Worm (Caenorhabditis elegans): ENCODE results near the gene cyp-35C1.
A peak's percentile ranks its signal among the peaks of the same experiment; 100 is the strongest.

Gene cyp-35C1

DNA sequence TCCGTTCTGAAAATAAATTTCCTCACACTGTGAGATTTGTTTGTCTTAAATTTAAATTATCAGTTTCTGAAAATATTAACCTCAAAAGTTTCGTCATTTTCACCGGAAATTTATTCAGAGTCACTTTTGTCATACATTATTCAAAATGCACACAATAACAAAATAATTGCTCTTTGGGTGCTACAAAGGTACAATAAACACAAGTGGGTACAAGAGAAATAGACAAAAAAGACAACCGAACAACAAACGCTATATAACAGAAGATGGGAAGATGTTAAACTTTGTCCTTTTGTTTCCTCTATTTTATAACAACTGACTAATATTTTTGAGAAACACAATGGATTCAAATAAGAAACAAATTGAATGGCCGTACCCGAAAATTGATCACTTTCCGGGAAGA is 28.7 kb downstream of the cyp-35C1 start:
- TF ChIP-seq nhr-48 (tag; optimal IDR thresholded peaks at IDR 0.05) (no peak), nhr-11 (tag; optimal IDR thresholded peaks at IDR 0.05) (peak; percentile 100), nhr-28 (tag; optimal IDR thresholded peaks at IDR 0.05) (peak; percentile 89), pqm-1 (tag; optimal IDR thresholded peaks at IDR 0.05) (no peak)

DNA sequence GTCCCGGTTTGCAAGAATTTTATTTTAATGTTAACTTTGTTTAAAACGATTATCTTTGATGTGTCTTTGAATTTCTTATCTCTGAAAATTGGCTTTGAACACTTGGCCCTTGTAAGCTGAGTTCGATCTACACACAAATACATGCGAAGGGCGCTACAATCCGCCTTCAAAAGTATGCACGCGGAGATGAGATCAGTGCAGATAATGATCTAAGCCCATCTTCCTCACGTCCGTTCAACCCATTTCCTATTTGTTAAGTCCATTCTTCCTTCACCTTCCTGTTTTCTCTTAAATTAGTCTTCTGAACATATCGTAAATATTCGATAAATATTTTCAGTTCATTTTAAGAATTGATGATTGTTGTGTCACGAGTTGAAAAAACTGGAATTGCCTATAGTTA is 31.9 kb downstream of the cyp-35C1 start, which contains the start of gene nhr-175:
nhr-175 (plus strand) TSS at position 339 of the 400 bp plus-strand sequence.
- TF ChIP-seq madf-9 (GFP tag; conservative IDR thresholded peaks at IDR 0.05), result no peak
- no peak for TF ChIP-seq F44E2.7 (GFP tag; IDR thresholded peaks at IDR 0.05)
- no peak for TF ChIP-seq unc-130 (GFP tag; optimal IDR thresholded peaks at IDR 0.05)
- TF ChIP-seq aly-2 (tag; optimal IDR thresholded peaks at IDR 0.05), result no peak
- no peak for TF ChIP-seq dmd-9 (GFP tag; IDR thresholded peaks at IDR 0.05)
- TF ChIP-seq saeg-2 (GFP tag; IDR thresholded peaks at IDR 0.05), result no peak
- TF ChIP-seq T26A8.4 (GFP tag; IDR thresholded peaks at IDR 0.05), result no peak

DNA sequence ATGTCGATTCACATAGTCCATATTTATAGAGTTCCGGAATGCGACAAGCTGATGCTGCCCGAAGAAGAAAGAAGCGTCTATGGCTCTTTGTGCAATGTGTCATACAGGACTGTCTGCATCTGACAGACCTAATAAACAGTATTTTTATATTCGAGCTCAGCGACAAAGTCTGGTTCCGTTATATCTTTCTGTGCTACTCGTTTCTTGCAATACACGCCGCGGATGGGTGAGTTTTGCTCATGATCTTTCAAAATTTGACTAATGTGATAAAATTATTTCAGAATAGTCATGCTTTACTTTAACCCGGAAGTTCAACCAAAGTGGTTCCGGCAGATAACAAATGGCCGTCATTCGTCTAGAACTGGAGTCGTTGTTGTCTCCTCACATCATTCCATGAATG is 34.6 kb downstream of the cyp-35C1 start:
- TF ChIP-seq dmd-6 (GFP tag; IDR thresholded peaks at IDR 0.05) (no peak), dve-1 (tag; optimal IDR thresholded peaks at IDR 0.05; ENCODE audit: insufficient read depth) (no peak), pqm-1 (tag; optimal IDR thresholded peaks at IDR 0.05) (no peak), aha-1 (tag) (peak; percentile 90), spr-1 (tag; optimal IDR thresholded peaks at IDR 0.05) (no peak), fkh-10 (GFP tag; optimal IDR thresholded peaks at IDR 0.05) (no peak), Y105C5A.15 (GFP tag; IDR thresholded peaks at IDR 0.05) (no peak), mdl-1 (tag; optimal IDR thresholded peaks at IDR 0.05) (no peak), unc-62 (GFP tag; optimal IDR thresholded peaks at IDR 0.05 in 1 of 2) (peak in 1 of 2 experiments; percentile 55), unc-62 (tag; optimal IDR thresholded peaks at IDR 0.05) (no peak), nhr-111 (GFP tag; optimal IDR thresholded peaks at IDR 0.05) (no peak), mdt-29 (GFP tag; IDR thresholded peaks at IDR 0.05) (no peak), spr-3 (GFP tag; optimal IDR thresholded peaks at IDR 0.05) (no peak), madf-9 (GFP tag; conservative IDR thresholded peaks at IDR 0.05) (no peak), nhr-6 (tag; optimal IDR thresholded peaks at IDR 0.05) (no peak), nhr-76 (tag; optimal IDR thresholded peaks at IDR 0.05) (no peak), dmd-9 (GFP tag; IDR thresholded peaks at IDR 0.05) (no peak)

ce11 chrV:13862505-13862904 is 35.8 kb downstream of the cyp-35C1 start, which contains the start of gene srx-137:
srx-137 (plus strand) TSS chrV:13862805.
- TF ChIP-seq unc-39 (tag; optimal IDR thresholded peaks at IDR 0.05) (no peak), nhr-42 (GFP tag; IDR thresholded peaks at IDR 0.05) (no peak)

DNA sequence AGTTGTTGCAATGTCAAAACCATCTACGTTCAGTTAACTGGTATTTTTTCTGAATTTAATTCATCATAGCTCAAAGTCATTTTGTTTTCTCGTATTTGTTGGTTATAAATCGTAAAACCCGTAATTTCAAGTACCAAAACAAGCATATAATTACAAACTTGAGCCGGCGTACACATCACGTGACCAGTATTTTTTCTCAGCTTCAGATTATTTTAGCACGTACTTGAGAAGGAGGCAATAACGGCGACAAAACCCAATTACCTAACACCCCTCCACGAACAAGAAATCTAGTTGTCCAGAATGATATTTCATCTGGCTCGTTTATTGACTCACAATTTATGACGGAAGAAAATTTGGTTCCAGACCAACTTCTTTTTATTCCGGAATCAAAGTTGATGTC is 39.4 kb downstream of the cyp-35C1 start, which contains the start of gene srx-135:
srx-135 (plus strand) TSS at position 301 of the 400 bp plus-strand sequence.
- TF ChIP-seq unc-39 (tag; optimal IDR thresholded peaks at IDR 0.05) (no peak), Y75B8A.6 (GFP tag; IDR thresholded peaks at IDR 0.05) (no peak), lsy-2 (tag; optimal IDR thresholded peaks at IDR 0.05) (no peak), pha-4 (GFP tag; IDR thresholded peaks at IDR 0.05) (no peak), pha-4 (tag; optimal IDR thresholded peaks at IDR 0.05) (no peak), cey-2 (tag; optimal IDR thresholded peaks at IDR 0.05; ENCODE audit: borderline replicate concordance, insufficient read depth) (no peak), pqm-1 (tag; optimal IDR thresholded peaks at IDR 0.05) (no peak), nhr-76 (tag; optimal IDR thresholded peaks at IDR 0.05) (no peak), daf-8 (GFP tag; IDR thresholded peaks at IDR 0.05) (no peak), nhr-28 (tag; optimal IDR thresholded peaks at IDR 0.05) (no peak), saeg-2 (GFP tag; IDR thresholded peaks at IDR 0.05) (no peak), zip-11 (GFP tag; IDR thresholded peaks at IDR 0.05) (no peak), nhr-10 (tag; optimal IDR thresholded peaks at IDR 0.05) (no peak), sdz-12 (GFP tag; optimal IDR thresholded peaks at IDR 0.05) (no peak), hif-1 (tag; optimal IDR thresholded peaks at IDR 0.05) (no peak), mdt-29 (GFP tag; IDR thresholded peaks at IDR 0.05) (no peak), Y5F2A.4 (GFP tag; optimal IDR thresholded peaks at IDR 0.05) (no peak), daf-12 (tag; optimal IDR thresholded peaks at IDR 0.05) (no peak)

Data from whole organism, L4 larva.